Fruit fly (Drosophila melanogaster) whole organism, embryonic: ENCODE measurements around the gene Epp.
A peak's percentile ranks its signal among the peaks of the same experiment; 100 is the strongest.

Experiments
- Ada2b ChIP-seq: fragments of 200-800 bp; sonication (Bioruptor generic); IDR thresholded peaks from 2 replicates; pipeline ENCODE4 v1.3.6; 2022; ENCODE audit warnings: missing biosample characterization, missing genetic modification characterization
- Aef1 ChIP-seq: fragments of 200-800 bp; sonication (Bioruptor generic); IDR thresholded peaks from 3 replicates; pipeline ENCODE4 v1.3.6; 2022; ENCODE audit warnings: missing biosample characterization, missing genetic modification characterization
- Atf6 ChIP-seq: fragments of 200-800 bp; sonication (Bioruptor generic); IDR thresholded peaks from 2 replicates; pipeline ENCODE4 v1.3.6; 2022; ENCODE audit warnings: missing biosample characterization, missing genetic modification characterization
- BtbVII ChIP-seq: fragments of 200-800 bp; sonication (Bioruptor generic); optimal IDR thresholded peaks from 3 replicates; lab custom pipeline; 2017; ENCODE audit warnings: missing biosample characterization, mild to moderate bottlenecking, missing genetic modification characterization
- CG10209 ChIP-seq: fragments of 200-800 bp; sonication (Bioruptor generic); optimal IDR thresholded peaks from 3 replicates; lab custom pipeline; 2017; ENCODE audit warnings: missing biosample characterization, mild to moderate bottlenecking, missing genetic modification characterization, missing genetic modification reagents
- CG11695 ChIP-seq: fragments of 200-800 bp; sonication (Bioruptor generic); IDR thresholded peaks from 3 replicates; pipeline ENCODE4 v1.3.6; 2022; ENCODE audit warnings: missing biosample characterization, missing genetic modification characterization
- CG12659 ChIP-seq: fragments of 200-800 bp; sonication (Bioruptor generic); optimal IDR thresholded peaks from 3 replicates; lab custom pipeline; 2017; ENCODE audit warnings: mild to moderate bottlenecking, missing biosample characterization, missing genetic modification reagents, missing genetic modification characterization
- CG15514 ChIP-seq: fragments of 200-800 bp; sonication (Bioruptor generic); optimal IDR thresholded peaks from 3 replicates; lab custom pipeline; 2017; ENCODE audit warnings: missing biosample characterization, missing genetic modification characterization, mild to moderate bottlenecking, moderate library complexity, missing genetic modification reagents
- CG17385 ChIP-seq: fragments of 200-800 bp; sonication (Bioruptor generic); optimal IDR thresholded peaks from 3 replicates; lab custom pipeline; 2018; ENCODE audit warnings: missing biosample characterization, mild to moderate bottlenecking, missing genetic modification characterization
- CG2116 ChIP-seq: fragments of 200-800 bp; sonication (Bioruptor generic); optimal IDR thresholded peaks from 3 replicates; lab custom pipeline; 2018; ENCODE audit warnings: missing biosample characterization, mild to moderate bottlenecking, missing genetic modification characterization
- CG30403 ChIP-seq: fragments of 200-800 bp; sonication (Bioruptor generic); optimal IDR thresholded peaks from 3 replicates; lab custom pipeline; 2016; ENCODE audit warnings: missing biosample characterization, missing genetic modification characterization
- CG32532 ChIP-seq: fragments of 200-800 bp; sonication (Bioruptor generic); IDR thresholded peaks from 2 replicates; pipeline ENCODE4 v1.3.6; 2022; ENCODE audit warnings: missing biosample characterization, missing genetic modification characterization
- CG34422 ChIP-seq: fragments of 200-800 bp; sonication (Bioruptor generic); IDR thresholded peaks from 3 replicates; pipeline ENCODE4 v1.3.6; 2022; ENCODE audit warnings: missing biosample characterization, missing genetic modification characterization
- CG4328 ChIP-seq: fragments of 200-800 bp; sonication (Bioruptor generic); optimal IDR thresholded peaks from 3 replicates; lab custom pipeline; 2017; ENCODE audit warnings: missing biosample characterization, missing genetic modification reagents, missing genetic modification characterization
- CG6175 ChIP-seq: fragments of 200-800 bp; sonication (Bioruptor generic); IDR thresholded peaks from 3 replicates; pipeline ENCODE4 v1.3.6; 2022; ENCODE audit warnings: missing biosample characterization, missing genetic modification characterization
- CG6272 ChIP-seq: fragments of 200-800 bp; sonication (Bioruptor generic); IDR thresholded peaks from 2 replicates; pipeline ENCODE4 v1.3.6; 2022; ENCODE audit warnings: missing biosample characterization, missing genetic modification characterization
- CG7963 ChIP-seq: fragments of 200-800 bp; sonication (Bioruptor generic); IDR thresholded peaks from 3 replicates; pipeline ENCODE4 v1.3.6; 2022; ENCODE audit warnings: missing biosample characterization, missing genetic modification characterization; ENCODE audit not compliant: partially characterized antibody
- CG9932 ChIP-seq: fragments of 200-800 bp; sonication (Bioruptor generic); IDR thresholded peaks from 2 replicates; pipeline ENCODE4 v1.3.6; 2022; ENCODE audit warnings: missing biosample characterization, missing genetic modification characterization
- Chrac-16 ChIP-seq: fragments of 200-800 bp; sonication (Bioruptor generic); optimal IDR thresholded peaks from 3 replicates; lab custom pipeline; 2016; ENCODE audit warnings: missing biosample characterization, missing genetic modification characterization
- Dbx ChIP-seq: fragments of 200-800 bp; sonication (Bioruptor generic); IDR thresholded peaks from 3 replicates; pipeline ENCODE4 v1.3.6; 2022; ENCODE audit warnings: missing biosample characterization, missing genetic modification characterization
- Dref ChIP-seq: fragments of 200-800 bp; sonication (Bioruptor generic); IDR thresholded peaks from 2 replicates; pipeline ENCODE4 v1.3.6; 2022; ENCODE audit warnings: missing biosample characterization, missing genetic modification characterization
- Drgx ChIP-seq: fragments of 200-800 bp; sonication (Bioruptor generic); IDR thresholded peaks from 2 replicates; pipeline ENCODE4 v1.3.6; 2022; ENCODE audit warnings: missing biosample characterization, missing genetic modification characterization
- Gsc ChIP-seq: fragments of 200-800 bp; sonication (Bioruptor generic); IDR thresholded peaks from 2 replicates; pipeline ENCODE4 v1.3.6; 2022; ENCODE audit warnings: missing biosample characterization, missing genetic modification characterization
- NK7.1 ChIP-seq: fragments of 200-800 bp; sonication (Bioruptor generic); optimal IDR thresholded peaks from 3 replicates; lab custom pipeline; 2016; ENCODE audit warnings: missing biosample characterization, missing genetic modification characterization
- NfI ChIP-seq: fragments of 200-800 bp; sonication (Bioruptor generic); optimal IDR thresholded peaks from 3 replicates; lab custom pipeline; 2018; ENCODE audit warnings: missing biosample characterization, mild to moderate bottlenecking, missing genetic modification characterization, moderate library complexity
- az2 ChIP-seq: fragments of 200-800 bp; sonication (Bioruptor generic); optimal IDR thresholded peaks from 3 replicates; lab custom pipeline; 2016; ENCODE audit warnings: missing biosample characterization, missing genetic modification characterization
- bab2 ChIP-seq: fragments of 200-800 bp; sonication (Bioruptor generic); optimal IDR thresholded peaks from 2 replicates; lab custom pipeline; 2016; ENCODE audit warnings: missing biosample characterization, missing genetic modification characterization
- bsh ChIP-seq, 2 experiments: fragments of 200-800 bp; sonication (Bioruptor generic); optimal IDR thresholded peaks; 2 replicates each; lab custom pipeline; 2017 to 2018; ENCODE audit warnings: mild to moderate bottlenecking in 2 of 2, missing biosample characterization in 2 of 2, missing genetic modification characterization in 2 of 2, moderate library complexity in 1 of 2
- btn ChIP-seq: fragments of 200-800 bp; sonication (Bioruptor generic); optimal IDR thresholded peaks from 2 replicates; lab custom pipeline; 2016; ENCODE audit warnings: missing biosample characterization, missing genetic modification characterization
- chif ChIP-seq, 2 experiments: fragments of 200-800 bp; sonication (Bioruptor generic); optimal IDR thresholded peaks; 3 replicates each; lab custom pipeline; 2016; ENCODE audit warnings: missing biosample characterization in 2 of 2, missing genetic modification characterization in 2 of 2
- esg ChIP-seq: fragments of 200-800 bp; sonication (Bioruptor generic); conservative IDR thresholded peaks from 2 replicates; pipeline ENCODE4 v1.3.6; 2022; ENCODE audit warnings: missing biosample characterization, missing genetic modification characterization
- fd96Cb ChIP-seq: fragments of 200-800 bp; sonication (Bioruptor generic); optimal IDR thresholded peaks from 2 replicates; lab custom pipeline; 2018; ENCODE audit warnings: missing biosample characterization, mild to moderate bottlenecking, missing genetic modification characterization, moderate library complexity
- hkb ChIP-seq, 2 experiments: fragments of 200-800 bp in 1 of 2; fragments of >200 bp in 1 of 2; sonication (Bioruptor generic) in 1 of 2; IDR thresholded peaks in 1 of 2; optimal IDR thresholded peaks in 1 of 2; 2 replicates each; pipeline versions ENCODE4 v1.3.6 to Lab custom; 2017 to 2022; ENCODE audit warnings: missing biosample characterization in 1 of 2, missing genetic modification characterization in 1 of 2
- lab ChIP-seq: fragments of 200-800 bp; sonication (Bioruptor generic); optimal IDR thresholded peaks from 3 replicates; lab custom pipeline; 2017; ENCODE audit warnings: missing biosample characterization, missing genetic modification characterization, mild to moderate bottlenecking, moderate library complexity, missing genetic modification reagents
- maf-S ChIP-seq: fragments of 200-800 bp; sonication (Bioruptor generic); optimal IDR thresholded peaks from 2 replicates; lab custom pipeline; 2016; ENCODE audit warnings: missing biosample characterization, missing genetic modification characterization
- mld ChIP-seq: fragments of 200-800 bp; sonication (Bioruptor generic); IDR thresholded peaks from 3 replicates; pipeline ENCODE4 v1.3.6; 2022; ENCODE audit warnings: missing biosample characterization, missing genetic modification characterization; ENCODE audit not compliant: partially characterized antibody
- nau ChIP-seq: fragments of 200-800 bp; sonication (Bioruptor generic); optimal IDR thresholded peaks from 3 replicates; lab custom pipeline; 2017; ENCODE audit warnings: missing biosample characterization, mild to moderate bottlenecking, missing genetic modification characterization, missing genetic modification reagents
- nmo ChIP-seq: fragments of 200-800 bp; sonication (Bioruptor generic); optimal IDR thresholded peaks from 2 replicates; lab custom pipeline; 2018; ENCODE audit warnings: missing biosample characterization, mild to moderate bottlenecking, missing genetic modification characterization, moderate library complexity
- pan ChIP-seq, 4 experiments: fragments of >200 bp in 3 of 4; fragments of 200-800 bp in 1 of 4; sonication (Bioruptor generic) in 1 of 4; optimal IDR thresholded peaks in 3 of 4; IDR thresholded peaks in 1 of 4; 2 replicates each; pipeline versions ENCODE4 v1.3.6 to Lab custom; 2017 to 2022; ENCODE audit warnings: missing biosample characterization in 2 of 4, missing genetic modification characterization in 2 of 4, mixed read lengths in 1 of 4
- pho ChIP-seq: fragments of 200-800 bp; sonication (Bioruptor generic); optimal IDR thresholded peaks from 2 replicates; lab custom pipeline; 2016; ENCODE audit warnings: missing biosample characterization, missing genetic modification characterization
- slp2 ChIP-seq: fragments of 200-800 bp; sonication (Bioruptor generic); optimal IDR thresholded peaks from 2 replicates; lab custom pipeline; 2016; ENCODE audit warnings: missing biosample characterization, missing genetic modification characterization
- sug ChIP-seq: fragments of 200-800 bp; optimal IDR thresholded peaks from 2 replicates; lab custom pipeline; 2019; ENCODE audit warnings: missing biosample characterization, mild to moderate bottlenecking, missing genetic modification characterization, moderate library complexity
- tin ChIP-seq: fragments of 200-800 bp; sonication (Bioruptor generic); optimal IDR thresholded peaks from 3 replicates; lab custom pipeline; 2016; ENCODE audit warnings: missing biosample characterization, missing genetic modification characterization
- tll ChIP-seq, 2 experiments: fragments of 200-800 bp in 1 of 2; fragments of >200 bp in 1 of 2; sonication (Bioruptor generic) in 1 of 2; optimal IDR thresholded peaks; 2 replicates each; lab custom pipeline; 2017 to 2019; ENCODE audit warnings: missing biosample characterization in 2 of 2, missing genetic modification characterization in 2 of 2, mild to moderate bottlenecking in 1 of 2, moderate library complexity in 1 of 2
- vnd ChIP-seq: fragments of 200-800 bp; sonication (Bioruptor generic); IDR thresholded peaks from 3 replicates; pipeline ENCODE4 v1.3.6; 2022; ENCODE audit warnings: missing biosample characterization, missing genetic modification characterization; ENCODE audit not compliant: partially characterized antibody
- vvl ChIP-seq: fragments of 200-800 bp; sonication (Bioruptor generic); IDR thresholded peaks from 2 replicates; pipeline ENCODE4 v1.3.6; 2022; ENCODE audit warnings: missing biosample characterization, missing genetic modification characterization
- wor ChIP-seq: fragments of 200-800 bp; sonication (Bioruptor generic); IDR thresholded peaks from 2 replicates; pipeline ENCODE4 v1.3.6; 2022; ENCODE audit warnings: missing biosample characterization, missing genetic modification characterization

Gene Epp

dm6 chr3R:23941643-23942424 lies 50.9 kb downstream of the Epp start (continued):
- peak; percentile 54 for TF ChIP-seq lab (GFP tag; lab: Kevin White, UChicago)
- no peak for TF ChIP-seq CG2116 (GFP tag; lab: Kevin White, UChicago)
- TF ChIP-seq az2 (GFP tag; lab: Kevin White, UChicago): peak; percentile 26
- TF ChIP-seq CG34422 (GFP tag; lab: Robert Waterston, UW): peak; percentile 27; the same call in 1 of the 3 replicates
- no peak for TF ChIP-seq Gsc (GFP tag; lab: Robert Waterston, UW)
- TF ChIP-seq Chrac-16 (GFP tag; lab: Kevin White, UChicago): peak; percentile 1
- peak; percentile 38 for TF ChIP-seq esg
- TF ChIP-seq CG10209: peak; percentile 32
- peak in 1 of 2 experiments; percentile 5 for TF ChIP-seq bsh (GFP tag; optimal IDR thresholded peaks at IDR 0.05; lab: Kevin White, UChicago)
- peak; percentile 74 for TF ChIP-seq CG9932
- TF ChIP-seq pan (optimal IDR thresholded peaks at IDR 0.05; lab: Kevin White, UChicago): no peak
- TF ChIP-seq pan (GFP tag; optimal IDR thresholded peaks at IDR 0.05 in 1 of 2, IDR thresholded peaks at IDR 0.05 in 1 of 2): peak in 1 of 2 experiments; percentile 61
- TF ChIP-seq NK7.1 (GFP tag; lab: Kevin White, UChicago): peak; percentile 2
- TF ChIP-seq CG12659: no peak
- no peak for TF ChIP-seq mld (GFP tag; lab: Robert Waterston, UW)
- TF ChIP-seq maf-S: no peak
- TF ChIP-seq tin (GFP tag; lab: Kevin White, UChicago): peak; percentile 11
- no peak for TF ChIP-seq hkb (optimal IDR thresholded peaks at IDR 0.05; lab: Kevin White, UChicago)
- peak; percentile 40; the same call in 1 of the 2 replicates for TF ChIP-seq hkb (GFP tag; IDR thresholded peaks at IDR 0.05; lab: Robert Waterston, UW)
- TF ChIP-seq wor (GFP tag; lab: Robert Waterston, UW): peak; percentile 42; the same call in 1 of the 2 replicates
- TF ChIP-seq sug: no peak
- peak; percentile 20 for TF ChIP-seq nmo
- TF ChIP-seq CG4328: peak; percentile 30
- TF ChIP-seq CG17385 (GFP tag; lab: Kevin White, UChicago): peak; percentile 49
- no peak for TF ChIP-seq vnd
- no peak for TF ChIP-seq BtbVII (GFP tag; lab: Kevin White, UChicago)
- peak; percentile 24 for TF ChIP-seq pho (GFP tag; lab: Kevin White, UChicago)
- TF ChIP-seq bab2: peak; percentile 4
- TF ChIP-seq vvl (GFP tag; lab: Robert Waterston, UW): peak; percentile 64
- TF ChIP-seq CG11695 (GFP tag; lab: Robert Waterston, UW): peak; percentile 37; the same call in 1 of the 3 replicates
- 0 out of 2 replicates have a peak, but pooled peaks have one; percentile 11 for TF ChIP-seq Atf6 (GFP tag; lab: Robert Waterston, UW)
- TF ChIP-seq slp2: peak; percentile 5
- TF ChIP-seq Aef1: peak; percentile 50
- no peak for TF ChIP-seq CG7963 (GFP tag; lab: Robert Waterston, UW)
- peak; percentile 58 for TF ChIP-seq CG30403 (GFP tag; lab: Kevin White, UChicago)
- TF ChIP-seq CG32532 (GFP tag; lab: Robert Waterston, UW): peak; percentile 76
- TF ChIP-seq nau: peak; percentile 7
- TF ChIP-seq Drgx (GFP tag; lab: Robert Waterston, UW): peak; percentile 58
- TF ChIP-seq CG6272 (GFP tag; lab: Robert Waterston, UW): no peak
- peak; percentile 15 to 45 for TF ChIP-seq chif (GFP tag; optimal IDR thresholded peaks at IDR 0.05; lab: Kevin White, UChicago)
- TF ChIP-seq btn (GFP tag; lab: Kevin White, UChicago): no peak
- TF ChIP-seq CG6175 (GFP tag; lab: Robert Waterston, UW): 0 out of 3 replicates have a peak, but pooled peaks have one; percentile 22
- TF ChIP-seq Dbx: no peak
- peak; percentile 11 for TF ChIP-seq CG15514 (GFP tag; lab: Kevin White, UChicago)
- peak; percentile 46 for TF ChIP-seq NfI (GFP tag; lab: Kevin White, UChicago)
- peak; percentile 8 for TF ChIP-seq fd96Cb (tag; lab: Kevin White, UChicago)
- peak; percentile 67 for TF ChIP-seq Ada2b (GFP tag; lab: Robert Waterston, UW)
- TF ChIP-seq Dref: no peak
- no peak for TF ChIP-seq tll (GFP tag; optimal IDR thresholded peaks at IDR 0.05; lab: Kevin White, UChicago)
